Worm (Caenorhabditis elegans): ENCODE results near the gene kbp-3.

kbp-3 gene

DNA sequence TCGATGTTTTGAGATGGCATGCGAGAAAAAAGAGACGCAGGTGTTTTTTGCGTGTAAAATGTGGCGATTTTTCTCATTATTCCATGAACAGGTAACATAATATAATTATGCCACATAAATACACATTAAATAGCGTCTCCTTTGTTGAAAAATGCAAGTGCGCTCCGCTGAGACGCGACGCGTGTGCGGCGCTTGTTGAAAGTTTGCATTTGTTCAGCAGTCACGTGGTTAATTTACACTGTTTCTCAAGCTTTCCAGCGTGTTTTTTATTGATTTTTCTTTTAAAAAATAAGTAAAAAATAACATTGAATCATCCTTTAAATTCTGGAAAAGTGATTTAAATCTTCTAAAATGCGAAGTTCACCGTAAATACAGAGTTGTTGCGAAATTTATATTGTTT is 9.7 kb upstream of the kbp-3 start (continued):
- TF ChIP-seq ZK337.2 (GFP tag; IDR thresholded peaks at IDR 0.05): no peak
- peak; percentile 76 for TF ChIP-seq nhr-11 (tag; optimal IDR thresholded peaks at IDR 0.05)
- TF ChIP-seq duxl-1 (tag; optimal IDR thresholded peaks at IDR 0.05; ENCODE audit: poor library complexity): no peak
- 0 out of 2 replicates have a peak, but pooled peaks have one; percentile 6 for TF ChIP-seq arid-1 (GFP tag; conservative IDR thresholded peaks at IDR 0.05)
- TF ChIP-seq hif-1 (tag; optimal IDR thresholded peaks at IDR 0.05): peak in 1 of 2 experiments; percentile 82
- TF ChIP-seq ztf-11 (tag; optimal IDR thresholded peaks at IDR 0.05): no peak
- no peak for TF ChIP-seq php-3 (GFP tag; IDR thresholded peaks at IDR 0.05)
- no peak for TF ChIP-seq F44E2.7 (GFP tag; IDR thresholded peaks at IDR 0.05)
- peak; percentile 79 to 96 for TF ChIP-seq mdl-1 (tag; optimal IDR thresholded peaks at IDR 0.05)
- no peak for TF ChIP-seq Y105C5A.15 (GFP tag; IDR thresholded peaks at IDR 0.05)
- peak; percentile 47 to 94 for TF ChIP-seq lsy-2 (tag; optimal IDR thresholded peaks at IDR 0.05)
- TF ChIP-seq lin-13 (GFP tag; optimal IDR thresholded peaks at IDR 0.05): peak; percentile 65
- no peak for TF ChIP-seq zip-2 (tag; optimal IDR thresholded peaks at IDR 0.05)
- TF ChIP-seq lin-15B (tag; optimal IDR thresholded peaks at IDR 0.05): peak; percentile 51
- no peak for TF ChIP-seq egl-27 (tag; optimal IDR thresholded peaks at IDR 0.05)
- TF ChIP-seq lin-39 (tag; optimal IDR thresholded peaks at IDR 0.05): no peak
- TF ChIP-seq unc-62 (GFP tag; optimal IDR thresholded peaks at IDR 0.05 in 1 of 2): no peak
- no peak for TF ChIP-seq unc-62 (tag; optimal IDR thresholded peaks at IDR 0.05)
- TF ChIP-seq jun-1 (tag; optimal IDR thresholded peaks at IDR 0.05): peak; percentile 52
- TF ChIP-seq nhr-237 (tag; optimal IDR thresholded peaks at IDR 0.05): no peak
- TF ChIP-seq dmd-6 (GFP tag; IDR thresholded peaks at IDR 0.05): peak; percentile 63
- TF ChIP-seq Y48G9A.11 (GFP tag; IDR thresholded peaks at IDR 0.05): no peak
- no peak for TF ChIP-seq daf-8 (GFP tag; IDR thresholded peaks at IDR 0.05)
- TF ChIP-seq gei-8 (GFP tag; optimal IDR thresholded peaks at IDR 0.05): no peak
- TF ChIP-seq Y5F2A.4 (GFP tag; optimal IDR thresholded peaks at IDR 0.05): no peak
- TF ChIP-seq madf-9 (GFP tag; conservative IDR thresholded peaks at IDR 0.05): 0 out of 2 replicates have a peak, but pooled peaks have one; percentile 40
- TF ChIP-seq madf-5 (GFP tag; IDR thresholded peaks at IDR 0.05): no peak
- TF ChIP-seq aha-1 (tag): peak; percentile 97
- TF ChIP-seq mes-2 (tag; optimal IDR thresholded peaks at IDR 0.05; ENCODE audit: poor library complexity, severe bottlenecking): peak; percentile 99
- TF ChIP-seq mep-1 (tag; optimal IDR thresholded peaks at IDR 0.05): peak; percentile 91
- TF ChIP-seq nhr-111 (GFP tag; optimal IDR thresholded peaks at IDR 0.05): no peak
- TF ChIP-seq ama-1 (optimal IDR thresholded peaks at IDR 0.05): peak; percentile 39
- TF ChIP-seq daf-12 (tag; optimal IDR thresholded peaks at IDR 0.05): no peak
- TF ChIP-seq zip-11 (GFP tag; IDR thresholded peaks at IDR 0.05): no peak
- TF ChIP-seq nhr-28 (tag; optimal IDR thresholded peaks at IDR 0.05): peak; percentile 86
- peak; percentile 48 for TF ChIP-seq fkh-10 (GFP tag; optimal IDR thresholded peaks at IDR 0.05)
- peak; percentile 55 for TF ChIP-seq ces-1 (GFP tag; optimal IDR thresholded peaks at IDR 0.05)
- no peak for TF ChIP-seq fos-1 (tag; optimal IDR thresholded peaks at IDR 0.05)
- TF ChIP-seq F49E8.2 (tag; optimal IDR thresholded peaks at IDR 0.05; ENCODE audit: borderline replicate concordance): no peak
- TF ChIP-seq nhr-48 (tag; optimal IDR thresholded peaks at IDR 0.05): peak; percentile 30
- peak; percentile 56 for TF ChIP-seq nhr-102 (tag; optimal IDR thresholded peaks at IDR 0.05)
- TF ChIP-seq dve-1 (tag; optimal IDR thresholded peaks at IDR 0.05; ENCODE audit: insufficient read depth): peak; percentile 93
- TF ChIP-seq ceh-82 (tag; optimal IDR thresholded peaks at IDR 0.05): no peak
- TF ChIP-seq D1046.2 (GFP tag; IDR thresholded peaks at IDR 0.05): no peak
- peak; percentile 77 for TF ChIP-seq hmg-1.1 (GFP tag; IDR thresholded peaks at IDR 0.05)
- peak; percentile 82 for TF ChIP-seq hlh-11 (tag; optimal IDR thresholded peaks at IDR 0.05)
- TF ChIP-seq ceh-44 (GFP tag; IDR thresholded peaks at IDR 0.05): no peak
- peak in 1 of 2 experiments; percentile 38 for TF ChIP-seq daf-16 (GFP tag; optimal IDR thresholded peaks at IDR 0.05)
- TF ChIP-seq daf-16 (tag; optimal IDR thresholded peaks at IDR 0.05): peak; percentile 79
- TF ChIP-seq hlh-30 (tag; optimal IDR thresholded peaks at IDR 0.05; ENCODE audit: insufficient read depth): peak; percentile 99
- no peak for TF ChIP-seq pqm-1 (tag; optimal IDR thresholded peaks at IDR 0.05)
- no peak for TF ChIP-seq tag-97 (GFP tag; IDR thresholded peaks at IDR 0.05)

All from whole organism, L4 larva.